Worm (Caenorhabditis elegans) whole organism, L4/young adult: Measurements from ENCODE around the gene T02H6.8.

Source experiments
- W03F9.2 ChIP-seq: fragments of 150-350 bp; optimal IDR thresholded peaks from 2 replicates; lab custom pipeline; 2014; ENCODE audit warnings: missing biosample characterization, missing genetic modification characterization
- him-1 ChIP-seq: sonication (generic microtip); optimal IDR thresholded peaks from 2 replicates; lab custom pipeline; 2016; ENCODE audit warnings: missing genotype, missing genetic modification reagents, missing genetic modification characterization, missing compliant biosample characterization

- TF ChIP-seq him-1 (tag; lab: Kevin White, UChicago) = no peak
- TF ChIP-seq W03F9.2 = no peak
Observed at ce11 chrII:721931-722330, 41.3 kb downstream of the T02H6.8 start.
